Worm (Caenorhabditis elegans) whole organism, late embryonic: ENCODE results near the gene ift-74.

Experiments
- F13H6.1 ChIP-seq: sonication (generic microtip); optimal IDR thresholded peaks from 2 replicates; lab custom pipeline; 2016; ENCODE audit warnings: missing genetic modification characterization, missing compliant biosample characterization
- ama-1 ChIP-seq: fragments of 150-350 bp; optimal IDR thresholded peaks from 2 replicates; lab custom pipeline; 2014
- ceh-24 ChIP-seq: sonication (generic microtip); optimal IDR thresholded peaks from 2 replicates; lab custom pipeline; 2016; ENCODE audit warnings: mild to moderate bottlenecking, missing genetic modification characterization, missing compliant biosample characterization
- ceh-31 ChIP-seq: sonication (generic microtip); optimal IDR thresholded peaks from 2 replicates; lab custom pipeline; 2016; ENCODE audit warnings: missing genetic modification characterization, missing compliant biosample characterization
- ceh-45 ChIP-seq: fragments of 200-800 bp; sonication (Bioruptor generic); IDR thresholded peaks from 2 replicates; pipeline ENCODE4 v1.3.6; 2022; ENCODE audit warnings: missing genetic modification reagents, missing genetic modification characterization, missing compliant biosample characterization
- dmd-4 ChIP-seq: sonication (generic microtip); optimal IDR thresholded peaks from 2 replicates; lab custom pipeline; 2016; ENCODE audit warnings: borderline replicate concordance, missing genetic modification characterization, missing compliant biosample characterization
- eyg-1 ChIP-seq: sonication (generic microtip); optimal IDR thresholded peaks from 2 replicates; lab custom pipeline; 2016; ENCODE audit warnings: missing genotype, missing genetic modification characterization, missing compliant biosample characterization
- hlh-6 ChIP-seq: sonication (generic microtip); optimal IDR thresholded peaks from 2 replicates; lab custom pipeline; 2016; ENCODE audit warnings: missing genotype, missing genetic modification characterization, missing compliant biosample characterization
- pag-3 ChIP-seq: sonication (generic microtip); optimal IDR thresholded peaks from 2 replicates; lab custom pipeline; 2016; ENCODE audit warnings: missing compliant biosample characterization, missing genetic modification characterization, borderline replicate concordance
- pha-4 ChIP-seq: fragments of 150-350 bp; optimal IDR thresholded peaks from 2 replicates; lab custom pipeline; 2018; ENCODE audit warnings: missing biosample characterization, missing genetic modification reagents, missing genetic modification characterization
- tbx-2 ChIP-seq: sonication (generic microtip); optimal IDR thresholded peaks from 2 replicates; lab custom pipeline; 2016; ENCODE audit warnings: missing genetic modification characterization, missing compliant biosample characterization
- ttx-3 ChIP-seq: sonication (generic microtip); optimal IDR thresholded peaks from 2 replicates; lab custom pipeline; 2016; ENCODE audit warnings: missing genetic modification reagents, missing genetic modification characterization, missing compliant biosample characterization
- unc-3 ChIP-seq, 2 experiments: fragments of 200-800 bp in 1 of 2; sonication (Bioruptor generic) in 1 of 2; sonication (generic microtip) in 1 of 2; conservative IDR thresholded peaks in 1 of 2; optimal IDR thresholded peaks in 1 of 2; 2 replicates each; pipeline versions ENCODE4 v1.3.6 to Lab custom; 2016 to 2022; ENCODE audit warnings: missing compliant biosample characterization in 2 of 2, missing genetic modification characterization in 2 of 2, missing genetic modification reagents in 1 of 2

ce11 chrII:6658766-6659165, 21.1 kb upstream of the ift-74 start, which contains the start of gene T19D12.10:
- TF ChIP-seq ceh-24 (tag; lab: Kevin White, UChicago) (no peak), ceh-31 (no peak), ttx-3 (tag; lab: Kevin White, UChicago) (no peak), ceh-45 (GFP tag; lab: Robert Waterston, UW) (no peak), F13H6.1 (tag; lab: Kevin White, UChicago) (no peak), ama-1 (lab: Kevin White, UChicago) (no peak), dmd-4 (tag; lab: Kevin White, UChicago) (no peak), pha-4 (tag; lab: Kevin White, UChicago) (no peak), unc-3 (GFP tag; conservative IDR thresholded peaks at IDR 0.05; lab: Robert Waterston, UW) (no peak), unc-3 (tag; optimal IDR thresholded peaks at IDR 0.05; lab: Kevin White, UChicago) (no peak), eyg-1 (no peak), pag-3 (no peak), hlh-6 (tag; lab: Kevin White, UChicago) (no peak), tbx-2 (no peak)
